Worm (Caenorhabditis elegans): ENCODE data around the gene clp-1.

ce11 chrIII:7978723-7979122, 1.0 kb upstream of the clp-1 start:
- TF ChIP-seq ama-1 (optimal IDR thresholded peaks at IDR 0.05): no peak
- TF ChIP-seq hmbx-1 (tag; optimal IDR thresholded peaks at IDR 0.05): no peak
